Fruit fly (Drosophila melanogaster) whole organism, embryonic: ENCODE results near the gene CG7878.
A peak's percentile ranks its signal among the peaks of the same experiment; 100 is the strongest.

Experiments
- Atf-2 ChIP-seq: fragments of 200-800 bp; sonication (Bioruptor generic); optimal IDR thresholded peaks from 2 replicates; lab custom pipeline; 2016; ENCODE audit warnings: missing biosample characterization, missing genetic modification characterization
- Bgb ChIP-seq: fragments of 200-800 bp; sonication (Bioruptor generic); IDR thresholded peaks from 2 replicates; pipeline ENCODE4 v1.3.6; 2022; ENCODE audit warnings: missing biosample characterization, missing genetic modification characterization; ENCODE audit not compliant: partially characterized antibody
- CG11247 ChIP-seq: fragments of 200-800 bp; sonication (Bioruptor generic); IDR thresholded peaks from 2 replicates; pipeline ENCODE4 v1.3.6; 2022; ENCODE audit warnings: missing biosample characterization, missing genetic modification characterization
- CG11456 ChIP-seq: fragments of 200-800 bp; sonication (Bioruptor generic); IDR thresholded peaks from 3 replicates; pipeline ENCODE4 v1.3.6; 2022; ENCODE audit warnings: missing biosample characterization, missing genetic modification characterization
- CG11696 ChIP-seq: fragments of 200-800 bp; sonication (Bioruptor generic); IDR thresholded peaks from 2 replicates; pipeline ENCODE4 v1.3.6; 2022; ENCODE audit warnings: missing biosample characterization, missing genetic modification characterization
- CG12744 ChIP-seq: fragments of 200-800 bp; sonication (Bioruptor generic); optimal IDR thresholded peaks from 2 replicates; lab custom pipeline; 2016; ENCODE audit warnings: missing biosample characterization, missing genetic modification characterization
- CG13296 ChIP-seq: fragments of 200-800 bp; sonication (Bioruptor generic); optimal IDR thresholded peaks from 3 replicates; lab custom pipeline; 2018; ENCODE audit warnings: missing biosample characterization, mild to moderate bottlenecking, missing genetic modification characterization
- CG14667 ChIP-seq: fragments of 200-800 bp; sonication (Bioruptor generic); IDR thresholded peaks from 2 replicates; pipeline ENCODE4 v1.3.6; 2022; ENCODE audit warnings: missing biosample characterization, missing genetic modification characterization
- CG14860 ChIP-seq: fragments of 200-800 bp; sonication (Bioruptor generic); IDR thresholded peaks from 3 replicates; pipeline ENCODE4 v1.3.6; 2022; ENCODE audit warnings: missing biosample characterization, missing genetic modification characterization; ENCODE audit not compliant: partially characterized antibody
- CG15479 ChIP-seq: fragments of 200-800 bp; sonication (Bioruptor generic); optimal IDR thresholded peaks from 3 replicates; lab custom pipeline; 2019; ENCODE audit warnings: missing biosample characterization, mild to moderate bottlenecking, missing genetic modification characterization, moderate library complexity
- CG16779 ChIP-seq: fragments of 200-800 bp; sonication (Bioruptor generic); IDR thresholded peaks from 2 replicates; pipeline ENCODE4 v1.3.6; 2022; ENCODE audit warnings: missing biosample characterization, missing genetic modification characterization
- CG17186 ChIP-seq: fragments of 200-800 bp; sonication (Bioruptor generic); optimal IDR thresholded peaks from 3 replicates; lab custom pipeline; 2017; ENCODE audit warnings: missing biosample characterization, missing genetic modification reagents, missing genetic modification characterization
- CG18599 ChIP-seq: fragments of 200-800 bp; sonication (Bioruptor generic); optimal IDR thresholded peaks from 3 replicates; lab custom pipeline; 2017; ENCODE audit warnings: missing biosample characterization, missing genetic modification characterization, mild to moderate bottlenecking, moderate library complexity, missing genetic modification reagents
- CG34376 ChIP-seq: fragments of 200-800 bp; sonication (Bioruptor generic); optimal IDR thresholded peaks from 2 replicates; lab custom pipeline; 2018; ENCODE audit warnings: missing biosample characterization, mild to moderate bottlenecking, missing genetic modification characterization
- CG34422 ChIP-seq: fragments of 200-800 bp; sonication (Bioruptor generic); IDR thresholded peaks from 3 replicates; pipeline ENCODE4 v1.3.6; 2022; ENCODE audit warnings: missing biosample characterization, missing genetic modification characterization
- CG4360 ChIP-seq: fragments of 200-800 bp; sonication (Bioruptor generic); IDR thresholded peaks from 2 replicates; pipeline ENCODE4 v1.3.6; 2022; ENCODE audit warnings: missing biosample characterization, missing genetic modification characterization
- CG4424 ChIP-seq: fragments of 200-800 bp; sonication (Bioruptor generic); optimal IDR thresholded peaks from 3 replicates; lab custom pipeline; 2016; ENCODE audit warnings: missing biosample characterization, missing genetic modification characterization
- CG4707 ChIP-seq: fragments of 200-800 bp; sonication (Bioruptor generic); optimal IDR thresholded peaks from 2 replicates; lab custom pipeline; 2018; ENCODE audit warnings: missing biosample characterization, mild to moderate bottlenecking, missing genetic modification characterization, moderate library complexity
- CG5180 ChIP-seq: fragments of 200-800 bp; sonication (Bioruptor generic); optimal IDR thresholded peaks from 3 replicates; lab custom pipeline; 2017; ENCODE audit warnings: missing biosample characterization, missing genetic modification characterization, mild to moderate bottlenecking, moderate library complexity, missing genetic modification reagents
- CG6689 ChIP-seq: fragments of 200-800 bp; sonication (Bioruptor generic); IDR thresholded peaks from 2 replicates; pipeline ENCODE4 v1.3.6; 2022; ENCODE audit warnings: missing biosample characterization, missing genetic modification characterization
- CG6765 ChIP-seq: fragments of 200-800 bp; sonication (Bioruptor generic); optimal IDR thresholded peaks from 3 replicates; lab custom pipeline; 2017; ENCODE audit warnings: missing biosample characterization, mild to moderate bottlenecking, missing genetic modification characterization
- CG6791 ChIP-seq: fragments of 200-800 bp; sonication (Bioruptor generic); IDR thresholded peaks from 3 replicates; pipeline ENCODE4 v1.3.6; 2022; ENCODE audit warnings: missing biosample characterization, missing genetic modification characterization; ENCODE audit not compliant: partially characterized antibody
- CG6854 ChIP-seq: fragments of 200-800 bp; sonication (Bioruptor generic); optimal IDR thresholded peaks from 3 replicates; lab custom pipeline; 2017; ENCODE audit warnings: missing biosample characterization, mild to moderate bottlenecking, missing genetic modification characterization
- CG7928 ChIP-seq: fragments of 200-800 bp; sonication (Bioruptor generic); optimal IDR thresholded peaks from 2 replicates; lab custom pipeline; 2017; ENCODE audit warnings: missing biosample characterization, mild to moderate bottlenecking, missing genetic modification characterization
- CG8089 ChIP-seq: fragments of 200-800 bp; sonication (Bioruptor generic); optimal IDR thresholded peaks from 3 replicates; lab custom pipeline; 2016; ENCODE audit warnings: missing biosample characterization, missing genetic modification characterization
- CG8290 ChIP-seq, 3 experiments: fragments of 200-800 bp; sonication (Bioruptor generic); optimal IDR thresholded peaks; 2 replicates each; lab custom pipeline; 2016 to 2019; ENCODE audit warnings: missing biosample characterization in 3 of 3, missing genetic modification characterization in 3 of 3, mild to moderate bottlenecking in 2 of 3, moderate library complexity in 1 of 3
- ERR ChIP-seq: fragments of 200-800 bp; sonication (Bioruptor generic); optimal IDR thresholded peaks from 2 replicates; lab custom pipeline; 2016; ENCODE audit warnings: missing biosample characterization, missing genetic modification characterization
- H2.0 ChIP-seq: fragments of 200-800 bp; sonication (Bioruptor generic); IDR thresholded peaks from 2 replicates; pipeline ENCODE4 v1.3.6; 2022; ENCODE audit warnings: missing biosample characterization, missing genetic modification characterization
- Hr51 ChIP-seq, 2 experiments: fragments of 200-800 bp; sonication (Bioruptor generic); optimal IDR thresholded peaks; 2 replicates in 1 of 2; 3 replicates in 1 of 2; lab custom pipeline; 2016 to 2018; ENCODE audit warnings: missing biosample characterization in 2 of 2, missing genetic modification characterization in 2 of 2, mild to moderate bottlenecking in 1 of 2, moderate library complexity in 1 of 2
- MBD-R2 ChIP-seq: fragments of 200-800 bp; sonication (Bioruptor generic); IDR thresholded peaks from 2 replicates; pipeline ENCODE4 v1.3.6; 2022; ENCODE audit warnings: missing biosample characterization, missing genetic modification characterization
- Usf ChIP-seq: fragments of 200-800 bp; sonication (Bioruptor generic); optimal IDR thresholded peaks from 2 replicates; lab custom pipeline; 2017; ENCODE audit warnings: missing genotype, missing biosample characterization, missing genetic modification characterization
- Vsx1 ChIP-seq: fragments of 200-800 bp; sonication (Bioruptor generic); optimal IDR thresholded peaks from 2 replicates; lab custom pipeline; 2017; ENCODE audit warnings: missing biosample characterization, mild to moderate bottlenecking, missing genetic modification characterization, missing genetic modification reagents
- ara ChIP-seq: fragments of 200-800 bp; sonication (Bioruptor generic); IDR thresholded peaks from 2 replicates; pipeline ENCODE4 v1.3.6; 2022; ENCODE audit warnings: missing biosample characterization, missing genetic modification characterization
- bowl ChIP-seq: fragments of 200-800 bp; sonication (Bioruptor generic); IDR thresholded peaks from 2 replicates; pipeline ENCODE4 v1.3.6; 2022; ENCODE audit warnings: missing biosample characterization, missing genetic modification characterization
- cad ChIP-seq: fragments of >200 bp; optimal IDR thresholded peaks from 2 replicates; lab custom pipeline; 2017; ENCODE audit warnings: missing biosample characterization, missing genetic modification characterization
- fd64A ChIP-seq: fragments of 200-800 bp; sonication (Bioruptor generic); optimal IDR thresholded peaks from 3 replicates; lab custom pipeline; 2018; ENCODE audit warnings: missing biosample characterization, mild to moderate bottlenecking, missing genetic modification characterization
- ham ChIP-seq: fragments of 200-800 bp; sonication (Bioruptor generic); IDR thresholded peaks from 2 replicates; pipeline ENCODE4 v1.3.6; 2022; ENCODE audit warnings: missing biosample characterization, missing genetic modification characterization
- kay ChIP-seq: fragments of 200-800 bp; sonication (Bioruptor generic); optimal IDR thresholded peaks from 2 replicates; lab custom pipeline; 2016; ENCODE audit warnings: missing biosample characterization, missing genetic modification characterization
- nerfin-2 ChIP-seq: fragments of 200-800 bp; sonication (Bioruptor generic); IDR thresholded peaks from 2 replicates; pipeline ENCODE4 v1.3.6; 2022; ENCODE audit warnings: missing biosample characterization, missing genetic modification characterization; ENCODE audit not compliant: partially characterized antibody
- odd ChIP-seq: fragments of 200-800 bp; sonication (Bioruptor generic); optimal IDR thresholded peaks from 2 replicates; lab custom pipeline; 2017; ENCODE audit warnings: missing biosample characterization, mild to moderate bottlenecking, missing genetic modification characterization
- pum ChIP-seq: fragments of 200-800 bp; sonication (Bioruptor generic); optimal IDR thresholded peaks from 2 replicates; lab custom pipeline; 2016; ENCODE audit warnings: missing biosample characterization, missing genetic modification characterization
- rib ChIP-seq: fragments of 200-800 bp; sonication (Bioruptor generic); IDR thresholded peaks from 2 replicates; pipeline ENCODE4 v1.3.6; 2022; ENCODE audit warnings: missing biosample characterization, missing genetic modification characterization
- scrt ChIP-seq: fragments of 200-800 bp; sonication (Bioruptor generic); optimal IDR thresholded peaks from 2 replicates; lab custom pipeline; 2018; ENCODE audit warnings: missing biosample characterization, mild to moderate bottlenecking, missing genetic modification characterization, moderate library complexity
- slou ChIP-seq: fragments of 200-800 bp; sonication (Bioruptor generic); optimal IDR thresholded peaks from 3 replicates; lab custom pipeline; 2016; ENCODE audit warnings: missing biosample characterization, missing genetic modification characterization
- sob ChIP-seq: fragments of 200-800 bp; sonication (Bioruptor generic); IDR thresholded peaks from 2 replicates; pipeline ENCODE4 v1.3.6; 2022; ENCODE audit warnings: missing biosample characterization, missing genetic modification characterization
- sr ChIP-seq: fragments of 200-800 bp; sonication (Bioruptor generic); IDR thresholded peaks from 3 replicates; pipeline ENCODE4 v1.3.6; 2022; ENCODE audit warnings: missing biosample characterization, missing genetic modification characterization
- wek ChIP-seq: fragments of 200-800 bp; sonication (Bioruptor generic); optimal IDR thresholded peaks from 3 replicates; lab custom pipeline; 2018; ENCODE audit warnings: missing biosample characterization, mild to moderate bottlenecking, missing genetic modification characterization, moderate library complexity
- z ChIP-seq: fragments of 200-800 bp; sonication (Bioruptor generic); IDR thresholded peaks from 3 replicates; pipeline ENCODE4 v1.3.6; 2022; ENCODE audit warnings: missing biosample characterization, missing genetic modification characterization

The CG7878 gene

DNA sequence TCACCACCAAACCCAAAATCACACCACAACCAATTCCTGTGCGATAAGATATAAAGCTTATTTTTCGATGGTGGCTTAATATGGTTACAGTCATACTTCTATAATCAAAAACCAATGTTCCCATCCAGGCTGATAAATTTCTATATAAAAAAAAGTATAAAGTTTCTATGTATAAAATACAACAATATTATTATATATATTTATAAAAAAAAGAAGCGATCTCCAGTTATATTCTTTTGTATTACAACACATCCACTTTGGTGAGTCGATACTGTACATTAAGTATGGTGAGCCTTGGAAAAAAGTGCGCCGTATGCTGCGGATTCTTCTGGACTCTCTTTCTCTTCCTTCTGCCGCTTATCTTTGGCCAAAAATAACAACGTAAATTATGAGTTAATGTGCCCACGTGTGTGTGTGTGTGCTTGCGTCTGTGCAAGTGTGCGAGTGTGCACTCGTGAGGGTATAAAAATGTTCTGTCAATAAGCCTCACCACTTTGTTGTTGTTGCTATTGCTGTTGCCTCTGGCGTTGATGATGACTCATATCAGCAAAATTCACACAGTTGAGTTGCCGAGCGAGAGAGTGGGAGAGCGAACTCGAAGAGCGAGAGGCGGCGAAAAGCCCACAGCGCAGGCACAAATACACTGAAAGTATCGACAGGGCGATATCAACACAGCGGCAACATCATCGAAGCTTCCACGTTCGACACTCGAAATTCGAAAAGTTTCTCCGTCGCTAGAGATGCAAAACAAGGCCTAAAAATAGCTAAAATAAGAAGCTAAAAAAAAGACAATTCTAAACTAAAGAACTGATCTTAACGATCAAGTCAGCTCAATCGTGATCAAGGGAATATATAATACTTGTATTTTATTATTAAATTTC is 2.8 kb upstream of the CG7878 start (continued):
- TF ChIP-seq MBD-R2 (GFP tag; lab: Robert Waterston, UW) = peak; percentile 25; the same call in 1 of the 2 replicates
- no peak for TF ChIP-seq CG12744 (GFP tag; lab: Kevin White, UChicago)
- TF ChIP-seq Vsx1 = no peak
- TF ChIP-seq wek (GFP tag; lab: Kevin White, UChicago) = peak; percentile 64
- TF ChIP-seq bowl (GFP tag; lab: Robert Waterston, UW) = no peak
- TF ChIP-seq CG18599 (GFP tag; lab: Kevin White, UChicago) = peak; percentile 87
- TF ChIP-seq nerfin-2 = no peak
- TF ChIP-seq Atf-2 (GFP tag; lab: Kevin White, UChicago) = no peak
- peak; percentile 68 for TF ChIP-seq H2.0 (GFP tag; lab: Robert Waterston, UW)
- TF ChIP-seq ara (GFP tag; lab: Robert Waterston, UW) = 0 out of 2 replicates have a peak, but pooled peaks have one; percentile 41
- TF ChIP-seq CG6689 (GFP tag; lab: Robert Waterston, UW) = peak; percentile 67
- peak; percentile 5; the same call in 1 of the 2 replicates for TF ChIP-seq CG11247 (GFP tag; lab: Robert Waterston, UW)
- TF ChIP-seq CG16779 (GFP tag; lab: Robert Waterston, UW) = no peak
- peak; percentile 56; the same call in 1 of the 3 replicates for TF ChIP-seq CG11456 (GFP tag; lab: Robert Waterston, UW)
- peak; percentile 51 for TF ChIP-seq CG14667 (GFP tag; lab: Robert Waterston, UW)
- TF ChIP-seq fd64A (GFP tag; lab: Kevin White, UChicago) = no peak
- peak; percentile 51 for TF ChIP-seq CG15479 (GFP tag; lab: Kevin White, UChicago)
- no peak; the same call in 2 of the 3 replicates for TF ChIP-seq sr
- TF ChIP-seq CG8290 (GFP tag; optimal IDR thresholded peaks at IDR 0.05; lab: Kevin White, UChicago) = no peak
- peak in 1 of 2 experiments; percentile 87 for TF ChIP-seq CG8290 (tag; optimal IDR thresholded peaks at IDR 0.05; lab: Kevin White, UChicago)
- no peak for TF ChIP-seq ERR (GFP tag; lab: Kevin White, UChicago)
- peak; percentile 45 for TF ChIP-seq CG6854 (GFP tag; lab: Kevin White, UChicago)
- no peak for TF ChIP-seq cad
- TF ChIP-seq sob (GFP tag; lab: Robert Waterston, UW) = peak; percentile 69
- TF ChIP-seq kay (GFP tag; lab: Kevin White, UChicago) = peak; percentile 98
- TF ChIP-seq odd (GFP tag; lab: Kevin White, UChicago) = peak; percentile 31
- TF ChIP-seq CG34376 (GFP tag; lab: Kevin White, UChicago) = peak; percentile 83
- TF ChIP-seq CG4360 (GFP tag; lab: Robert Waterston, UW) = peak; percentile 88
- TF ChIP-seq z = peak; percentile 79; the same call in 2 of the 3 replicates
- TF ChIP-seq rib (GFP tag; lab: Robert Waterston, UW) = no peak
- no peak for TF ChIP-seq CG14860 (GFP tag; lab: Robert Waterston, UW)
- no peak for TF ChIP-seq CG17186
- TF ChIP-seq CG6765 = no peak
- no peak for TF ChIP-seq pum (GFP tag; lab: Kevin White, UChicago)
- peak; percentile 25 for TF ChIP-seq CG5180 (GFP tag; lab: Kevin White, UChicago)
- peak; percentile 39; the same call in 1 of the 2 replicates for TF ChIP-seq Bgb
- no peak for TF ChIP-seq CG6791 (GFP tag; lab: Robert Waterston, UW)
- TF ChIP-seq scrt = peak; percentile 56
- TF ChIP-seq CG7928 (GFP tag; lab: Kevin White, UChicago) = peak; percentile 36
- peak; percentile 2 for TF ChIP-seq Usf (GFP tag; lab: Kevin White, UChicago)
- no peak for TF ChIP-seq ham
- no peak; the same call in 1 of the 2 replicates for TF ChIP-seq CG11696 (GFP tag; lab: Robert Waterston, UW)
- TF ChIP-seq Hr51 (GFP tag; optimal IDR thresholded peaks at IDR 0.05; lab: Kevin White, UChicago) = peak in 1 of 2 experiments; percentile 78
- peak; percentile 51 for TF ChIP-seq CG4424 (GFP tag; lab: Kevin White, UChicago)
- TF ChIP-seq CG4707 = no peak
- TF ChIP-seq CG34422 = peak; percentile 58; the same call in 2 of the 3 replicates
- TF ChIP-seq CG8089 (GFP tag; lab: Kevin White, UChicago) = no peak
- peak; percentile 71 for TF ChIP-seq CG13296
- TF ChIP-seq slou (GFP tag; lab: Kevin White, UChicago) = no peak
